Worm (Caenorhabditis elegans): ENCODE measurements around the gene gst-28.

- no peak for TF ChIP-seq dao-5 (tag; optimal IDR thresholded peaks at IDR 0.05)
- TF ChIP-seq W03F9.2 (tag; optimal IDR thresholded peaks at IDR 0.05): no peak
- TF ChIP-seq him-1 (tag; optimal IDR thresholded peaks at IDR 0.05): no peak
Measured at ce11 chrII:15178494-15178893, 11.1 kb upstream of the gst-28 start, which contains the start of gene gst-32.
